Fruit fly (Drosophila melanogaster) whole organism, embryonic: Measurements from ENCODE around the gene CG7966.

Experiments
- Atf6 ChIP-seq: fragments of 200-800 bp; sonication (Bioruptor generic); IDR thresholded peaks from 2 replicates; pipeline ENCODE4 v1.3.6; 2022; ENCODE audit warnings: missing biosample characterization, missing genetic modification characterization
- CG11695 ChIP-seq: fragments of 200-800 bp; sonication (Bioruptor generic); IDR thresholded peaks from 3 replicates; pipeline ENCODE4 v1.3.6; 2022; ENCODE audit warnings: missing biosample characterization, missing genetic modification characterization
- CG12299 ChIP-seq: fragments of 200-800 bp; sonication (Bioruptor generic); optimal IDR thresholded peaks from 2 replicates; lab custom pipeline; 2018; ENCODE audit warnings: missing biosample characterization, mild to moderate bottlenecking, missing genetic modification characterization
- CG14441 ChIP-seq: fragments of 200-800 bp; sonication (Bioruptor generic); IDR thresholded peaks from 2 replicates; pipeline ENCODE4 v1.3.6; 2022; ENCODE audit warnings: missing biosample characterization, missing genetic modification characterization
- CG15479 ChIP-seq: fragments of 200-800 bp; sonication (Bioruptor generic); optimal IDR thresholded peaks from 3 replicates; lab custom pipeline; 2019; ENCODE audit warnings: missing biosample characterization, mild to moderate bottlenecking, missing genetic modification characterization, moderate library complexity
- CG15514 ChIP-seq: fragments of 200-800 bp; sonication (Bioruptor generic); optimal IDR thresholded peaks from 3 replicates; lab custom pipeline; 2017; ENCODE audit warnings: missing biosample characterization, missing genetic modification characterization, mild to moderate bottlenecking, moderate library complexity, missing genetic modification reagents
- CG18599 ChIP-seq: fragments of 200-800 bp; sonication (Bioruptor generic); optimal IDR thresholded peaks from 3 replicates; lab custom pipeline; 2017; ENCODE audit warnings: missing biosample characterization, missing genetic modification characterization, mild to moderate bottlenecking, moderate library complexity, missing genetic modification reagents
- CG2120 ChIP-seq: fragments of 200-800 bp; sonication (Bioruptor generic); optimal IDR thresholded peaks from 3 replicates; lab custom pipeline; 2016; ENCODE audit warnings: missing biosample characterization, missing genetic modification characterization
- CG3065 ChIP-seq: fragments of 200-800 bp; sonication (Bioruptor generic); optimal IDR thresholded peaks from 2 replicates; lab custom pipeline; 2016; ENCODE audit warnings: missing biosample characterization, missing genetic modification characterization
- CG32532 ChIP-seq: fragments of 200-800 bp; sonication (Bioruptor generic); IDR thresholded peaks from 2 replicates; pipeline ENCODE4 v1.3.6; 2022; ENCODE audit warnings: missing biosample characterization, missing genetic modification characterization
- CG6791 ChIP-seq: fragments of 200-800 bp; sonication (Bioruptor generic); IDR thresholded peaks from 3 replicates; pipeline ENCODE4 v1.3.6; 2022; ENCODE audit warnings: missing biosample characterization, missing genetic modification characterization; ENCODE audit not compliant: partially characterized antibody
- CG7271 ChIP-seq: fragments of 200-800 bp; sonication (Bioruptor generic); optimal IDR thresholded peaks from 2 replicates; lab custom pipeline; 2018; ENCODE audit warnings: missing biosample characterization, mild to moderate bottlenecking, missing genetic modification characterization, moderate library complexity
- CG7556 ChIP-seq: fragments of 200-800 bp; sonication (Bioruptor generic); optimal IDR thresholded peaks from 2 replicates; lab custom pipeline; 2017; ENCODE audit warnings: missing biosample characterization, mild to moderate bottlenecking, missing genetic modification characterization
- CG8765 ChIP-seq: fragments of 200-800 bp; sonication (Bioruptor generic); IDR thresholded peaks from 2 replicates; pipeline ENCODE4 v1.3.6; 2022; ENCODE audit warnings: missing biosample characterization, missing genetic modification characterization
- Ets97D ChIP-seq: fragments of 200-800 bp; sonication (Bioruptor generic); optimal IDR thresholded peaks from 3 replicates; lab custom pipeline; 2016; ENCODE audit warnings: missing biosample characterization, missing genetic modification characterization
- GATAe ChIP-seq: fragments of 200-800 bp; sonication (Bioruptor generic); conservative IDR thresholded peaks from 2 replicates; pipeline ENCODE4 v1.3.6; 2022; ENCODE audit warnings: missing biosample characterization, missing genetic modification characterization
- HHEX ChIP-seq: fragments of 200-800 bp; sonication (Bioruptor generic); optimal IDR thresholded peaks from 3 replicates; lab custom pipeline; 2017; ENCODE audit warnings: missing biosample characterization, mild to moderate bottlenecking, missing genetic modification characterization, missing genetic modification reagents
- Mad ChIP-seq: fragments of 200-800 bp; sonication (Bioruptor generic); optimal IDR thresholded peaks from 2 replicates; lab custom pipeline; 2016; ENCODE audit warnings: missing biosample characterization, missing genetic modification characterization
- Meics ChIP-seq: fragments of 200-800 bp; sonication (Bioruptor generic); optimal IDR thresholded peaks from 2 replicates; lab custom pipeline; 2017; ENCODE audit warnings: missing biosample characterization, mild to moderate bottlenecking, missing genetic modification characterization
- Neu2 ChIP-seq: fragments of 200-800 bp; sonication (Bioruptor generic); optimal IDR thresholded peaks from 3 replicates; lab custom pipeline; 2016; ENCODE audit warnings: missing biosample characterization, missing genetic modification characterization, borderline replicate concordance
- Oli ChIP-seq: fragments of 200-800 bp; sonication (Bioruptor generic); optimal IDR thresholded peaks from 2 replicates; lab custom pipeline; 2018; ENCODE audit warnings: missing biosample characterization, mild to moderate bottlenecking, missing genetic modification characterization, moderate library complexity
- Pdp1 ChIP-seq, 2 experiments: fragments of 200-800 bp; sonication (Bioruptor generic); optimal IDR thresholded peaks; 3 replicates each; lab custom pipeline; 2016; ENCODE audit warnings: missing biosample characterization in 2 of 2, missing genetic modification characterization in 2 of 2, mild to moderate bottlenecking in 1 of 2, moderate library complexity in 1 of 2
- Ptx1 ChIP-seq: fragments of 200-800 bp; sonication (Bioruptor generic); IDR thresholded peaks from 2 replicates; pipeline ENCODE4 v1.3.6; 2022; ENCODE audit warnings: missing biosample characterization, missing genetic modification characterization
- Rfx ChIP-seq: fragments of 200-800 bp; sonication (Bioruptor generic); IDR thresholded peaks from 2 replicates; pipeline ENCODE4 v1.3.6; 2022; ENCODE audit warnings: missing biosample characterization, missing genetic modification characterization
- cg ChIP-seq: fragments of 200-800 bp; sonication (Bioruptor generic); optimal IDR thresholded peaks from 3 replicates; lab custom pipeline; 2019; ENCODE audit warnings: missing biosample characterization, mild to moderate bottlenecking, missing genetic modification characterization, moderate library complexity
- cwo ChIP-seq: fragments of 200-800 bp; sonication (Bioruptor generic); optimal IDR thresholded peaks from 3 replicates; lab custom pipeline; 2017; ENCODE audit warnings: missing biosample characterization, missing genetic modification characterization, mild to moderate bottlenecking, moderate library complexity, missing genetic modification reagents
- fd102C ChIP-seq: fragments of 200-800 bp; sonication (Bioruptor generic); optimal IDR thresholded peaks from 2 replicates; lab custom pipeline; 2018; ENCODE audit warnings: missing biosample characterization, mild to moderate bottlenecking, missing genetic modification characterization, moderate library complexity
- hkb ChIP-seq, 2 experiments: fragments of 200-800 bp in 1 of 2; fragments of >200 bp in 1 of 2; sonication (Bioruptor generic) in 1 of 2; IDR thresholded peaks in 1 of 2; optimal IDR thresholded peaks in 1 of 2; 2 replicates each; pipeline versions ENCODE4 v1.3.6 to Lab custom; 2017 to 2022; ENCODE audit warnings: missing biosample characterization in 1 of 2, missing genetic modification characterization in 1 of 2
- ken ChIP-seq: fragments of 200-800 bp; sonication (Bioruptor generic); IDR thresholded peaks from 3 replicates; pipeline ENCODE4 v1.3.6; 2022; ENCODE audit warnings: missing biosample characterization, missing genetic modification characterization
- klu ChIP-seq: fragments of 200-800 bp; sonication (Bioruptor generic); IDR thresholded peaks from 2 replicates; pipeline ENCODE4 v1.3.6; 2022; ENCODE audit warnings: missing biosample characterization, missing genetic modification characterization
- kni ChIP-seq: fragments of 200-800 bp; sonication (Bioruptor generic); optimal IDR thresholded peaks from 3 replicates; lab custom pipeline; 2017; ENCODE audit warnings: mild to moderate bottlenecking, missing biosample characterization, missing genetic modification reagents, missing genetic modification characterization
- lmd ChIP-seq: fragments of 200-800 bp; sonication (Bioruptor generic); IDR thresholded peaks from 2 replicates; pipeline ENCODE4 v1.3.6; 2022; ENCODE audit warnings: missing biosample characterization, missing genetic modification characterization
- slp2 ChIP-seq: fragments of 200-800 bp; sonication (Bioruptor generic); optimal IDR thresholded peaks from 2 replicates; lab custom pipeline; 2016; ENCODE audit warnings: missing biosample characterization, missing genetic modification characterization
- so ChIP-seq: fragments of 200-800 bp; sonication (Bioruptor generic); IDR thresholded peaks from 3 replicates; pipeline ENCODE4 v1.3.6; 2022; ENCODE audit warnings: missing biosample characterization, missing genetic modification characterization
- sob ChIP-seq: fragments of 200-800 bp; sonication (Bioruptor generic); IDR thresholded peaks from 2 replicates; pipeline ENCODE4 v1.3.6; 2022; ENCODE audit warnings: missing biosample characterization, missing genetic modification characterization
- tgo ChIP-seq: fragments of 200-800 bp; sonication (Bioruptor generic); IDR thresholded peaks from 3 replicates; pipeline ENCODE4 v1.3.6; 2022; ENCODE audit warnings: missing biosample characterization, missing genetic modification characterization
- wdn ChIP-seq: fragments of 200-800 bp; sonication (Bioruptor generic); IDR thresholded peaks from 2 replicates; pipeline ENCODE4 v1.3.6; 2022; ENCODE audit warnings: missing biosample characterization, missing genetic modification characterization
- zf30C ChIP-seq: fragments of 200-800 bp; sonication (Bioruptor generic); optimal IDR thresholded peaks from 3 replicates; lab custom pipeline; 2018; ENCODE audit warnings: missing biosample characterization, mild to moderate bottlenecking, missing genetic modification characterization

Gene CG7966

DNA sequence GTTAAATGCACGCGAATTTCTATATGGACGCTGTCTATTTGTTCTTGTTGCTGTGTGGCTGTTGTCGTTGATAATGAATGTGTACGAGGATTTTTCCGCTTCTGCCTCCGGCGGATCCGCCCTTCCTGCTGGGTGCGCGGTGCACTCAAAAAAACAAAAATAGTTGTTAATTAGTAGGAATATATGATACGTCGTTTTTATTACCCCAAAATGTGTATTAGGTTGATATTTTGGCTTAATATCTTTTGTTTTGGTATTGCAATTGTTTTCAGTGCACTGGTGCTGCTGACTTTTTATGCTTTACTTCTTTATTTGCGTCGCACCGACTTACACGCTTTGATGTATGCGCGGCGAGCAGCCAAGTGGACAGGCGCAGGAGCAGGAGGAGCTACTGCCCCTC lies 40.4 kb upstream of the CG7966 start (continued):
- 0 out of 2 replicates have a peak, but pooled peaks have one; percentile 8 for TF ChIP-seq CG14441
- peak; percentile 25; the same call in 1 of the 3 replicates for TF ChIP-seq tgo (GFP tag; lab: Robert Waterston, UW)
- no peak for TF ChIP-seq CG11695 (GFP tag; lab: Robert Waterston, UW)
- TF ChIP-seq wdn (GFP tag; lab: Robert Waterston, UW) = 0 out of 2 replicates have a peak, but pooled peaks have one; percentile 14
- peak; percentile 0 for TF ChIP-seq CG7556 (GFP tag; lab: Kevin White, UChicago)
- no peak for TF ChIP-seq kni (GFP tag; lab: Kevin White, UChicago)
- TF ChIP-seq CG2120 = peak; percentile 58
- TF ChIP-seq CG15479 (GFP tag; lab: Kevin White, UChicago) = no peak
- TF ChIP-seq CG8765 (GFP tag; lab: Robert Waterston, UW) = no peak
- TF ChIP-seq hkb (optimal IDR thresholded peaks at IDR 0.05; lab: Kevin White, UChicago) = no peak
- TF ChIP-seq hkb (GFP tag; IDR thresholded peaks at IDR 0.05; lab: Robert Waterston, UW) = 0 out of 2 replicates have a peak, but pooled peaks have one; percentile 26
- 0 out of 2 replicates have a peak, but pooled peaks have one; percentile 35 for TF ChIP-seq lmd (GFP tag; lab: Robert Waterston, UW)
- TF ChIP-seq cwo = peak; percentile 7
- no peak for TF ChIP-seq Atf6 (GFP tag; lab: Robert Waterston, UW)
- TF ChIP-seq zf30C (GFP tag; lab: Kevin White, UChicago) = no peak
- peak; percentile 72 for TF ChIP-seq CG18599 (GFP tag; lab: Kevin White, UChicago)
- no peak for TF ChIP-seq Neu2 (GFP tag; lab: Kevin White, UChicago)
- TF ChIP-seq CG32532 (GFP tag; lab: Robert Waterston, UW) = 0 out of 2 replicates have a peak, but pooled peaks have one; percentile 23
- TF ChIP-seq Meics (GFP tag; lab: Kevin White, UChicago) = peak; percentile 17
- no peak for TF ChIP-seq CG3065 (GFP tag; lab: Kevin White, UChicago)
- 0 out of 2 replicates have a peak, but pooled peaks have one; percentile 14 for TF ChIP-seq Rfx
- TF ChIP-seq fd102C (GFP tag; lab: Kevin White, UChicago) = no peak
- peak; percentile 21 for TF ChIP-seq CG15514 (GFP tag; lab: Kevin White, UChicago)
- peak; percentile 45; the same call in 1 of the 2 replicates for TF ChIP-seq Ptx1 (GFP tag; lab: Robert Waterston, UW)
- TF ChIP-seq Ets97D = no peak

DNA sequence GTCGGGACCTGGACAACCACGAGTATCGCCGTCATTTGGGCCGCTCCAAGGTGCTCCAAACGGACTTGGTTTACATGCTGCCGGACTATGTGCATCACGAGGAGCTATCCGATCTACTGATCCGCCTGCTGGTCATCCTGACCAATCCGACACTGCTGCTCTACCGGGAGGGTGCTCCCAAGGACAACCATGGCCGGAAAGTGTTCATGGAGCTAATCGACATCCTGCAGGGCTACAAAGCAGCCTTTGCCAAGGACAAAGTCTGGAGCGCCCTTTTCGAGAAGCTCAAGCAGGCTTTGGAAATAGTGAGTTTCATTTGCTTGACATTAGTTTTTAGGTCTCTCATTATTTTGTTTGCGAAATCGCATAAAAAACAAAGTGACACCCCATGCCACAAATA lies 37.7 kb upstream of the CG7966 start, which contains the start of gene CG34308:
CG34308 (plus strand) TSS at position 301 of the 400 bp plus-strand sequence.
- TF ChIP-seq Mad (GFP tag; lab: Kevin White, UChicago) (no peak), cwo (no peak), so (no peak), CG7271 (tag; lab: Kevin White, UChicago) (no peak), sob (no peak), GATAe (GFP tag; lab: Robert Waterston, UW) (no peak), Pdp1 (GFP tag; optimal IDR thresholded peaks at IDR 0.05; lab: Kevin White, UChicago) (no peak), cg (GFP tag; lab: Kevin White, UChicago) (no peak), ken (GFP tag; lab: Robert Waterston, UW) (0 out of 3 replicates have a peak, but pooled peaks have one; percentile 26), CG6791 (GFP tag; lab: Robert Waterston, UW) (0 out of 3 replicates have a peak, but pooled peaks have one; percentile 8), klu (GFP tag; lab: Robert Waterston, UW) (no peak), CG18599 (GFP tag; lab: Kevin White, UChicago) (no peak), HHEX (GFP tag; lab: Kevin White, UChicago) (no peak), Oli (tag; lab: Kevin White, UChicago) (no peak), CG12299 (no peak), slp2 (no peak)
